Worm (Caenorhabditis elegans) whole organism, late embryonic: ENCODE data around the gene T02C1.2.

Source experiments
- Y22D7AL.16 ChIP-seq: sonication (generic microtip); optimal IDR thresholded peaks from 2 replicates; lab custom pipeline; 2016; ENCODE audit warnings: missing genetic modification characterization, missing compliant biosample characterization
- ceh-24 ChIP-seq: sonication (generic microtip); optimal IDR thresholded peaks from 2 replicates; lab custom pipeline; 2016; ENCODE audit warnings: mild to moderate bottlenecking, missing genetic modification characterization, missing compliant biosample characterization
- elt-2 ChIP-seq: sonication (generic microtip); optimal IDR thresholded peaks from 2 replicates; lab custom pipeline; 2016; ENCODE audit warnings: missing genetic modification reagents, missing genetic modification characterization, missing compliant biosample characterization
- gmeb-2 ChIP-seq: sonication (generic microtip); optimal IDR thresholded peaks from 2 replicates; lab custom pipeline; 2016; ENCODE audit warnings: missing genetic modification characterization, inconsistent platforms, missing compliant biosample characterization
- hlh-13 ChIP-seq: fragments of 200-800 bp; sonication (Bioruptor generic); optimal IDR thresholded peaks from 2 replicates; lab custom pipeline; 2018; ENCODE audit warnings: mild to moderate bottlenecking, missing genetic modification characterization, missing compliant biosample characterization
- nfya-1 ChIP-seq: sonication (generic microtip); optimal IDR thresholded peaks from 2 replicates; lab custom pipeline; 2017; ENCODE audit warnings: missing genetic modification characterization, mild to moderate bottlenecking, missing compliant biosample characterization, antibody characterized with exemption, moderate library complexity
- nhr-11 ChIP-seq: fragments of 150-350 bp; optimal IDR thresholded peaks from 2 replicates; lab custom pipeline; 2014; ENCODE audit warnings: missing biosample characterization, missing genetic modification characterization
- nhr-232 ChIP-seq: sonication (generic microtip); optimal IDR thresholded peaks from 2 replicates; lab custom pipeline; 2016; ENCODE audit warnings: missing genetic modification characterization, missing compliant biosample characterization
- syd-9 ChIP-seq: sonication (generic microtip); optimal IDR thresholded peaks from 2 replicates; lab custom pipeline; 2016; ENCODE audit warnings: mild to moderate bottlenecking, missing genetic modification characterization, moderate library complexity, missing compliant biosample characterization

ce11 chrIII:9270183-9270582 is 19.4 kb downstream of the T02C1.2 start:
- TF ChIP-seq nfya-1, result no peak
- TF ChIP-seq Y22D7AL.16 (tag; lab: Kevin White, UChicago), result no peak
- no peak for TF ChIP-seq gmeb-2 (tag; lab: Kevin White, UChicago)
- no peak for TF ChIP-seq nhr-11
- no peak for TF ChIP-seq elt-2 (tag; lab: Kevin White, UChicago)
- no peak for TF ChIP-seq ceh-24 (tag; lab: Kevin White, UChicago)
- no peak for TF ChIP-seq hlh-13 (GFP tag; lab: Kevin White, UChicago)
- no peak for TF ChIP-seq nhr-232 (tag; lab: Kevin White, UChicago)
- no peak for TF ChIP-seq syd-9
